Fruit fly (Drosophila melanogaster): ENCODE measurements around the gene Dnaaf5.

Gene Dnaaf5

DNA sequence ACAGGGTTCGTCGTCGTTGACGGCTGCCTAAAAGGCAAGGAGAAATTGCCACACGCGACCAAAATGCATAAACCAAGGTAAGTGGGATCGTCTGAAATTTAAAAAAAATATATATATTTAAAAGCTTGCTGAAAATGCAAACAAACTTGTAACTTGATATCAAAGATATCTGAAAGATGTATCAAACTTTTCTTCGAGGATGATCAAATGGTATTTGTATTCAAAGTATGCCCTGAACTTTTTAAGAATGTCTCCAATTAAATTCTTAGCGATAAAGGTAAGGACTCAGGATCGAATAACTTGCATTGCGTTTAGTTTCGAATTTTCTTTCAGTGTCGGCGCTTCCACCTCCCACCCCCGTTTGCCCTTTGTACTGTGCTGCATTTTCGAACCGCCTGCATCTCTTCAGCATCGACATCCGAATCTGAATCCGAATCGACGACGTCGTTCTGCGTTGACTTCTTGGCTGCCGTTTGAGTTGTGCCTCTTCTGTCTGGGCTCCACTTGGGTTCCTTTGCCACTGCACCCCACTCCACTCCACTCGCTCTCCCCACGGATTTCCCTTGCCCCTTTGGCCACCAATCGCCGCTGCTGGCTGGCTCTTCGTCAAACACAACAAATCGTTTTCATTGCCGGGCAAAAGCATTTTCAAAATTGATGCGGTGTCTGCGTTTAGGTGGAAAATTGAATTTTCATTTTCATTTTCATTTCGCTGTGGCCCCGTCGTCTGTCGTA lies 24.7 kb upstream of the Dnaaf5 start (continued):
- TF ChIP-seq CG3847 (GFP tag; IDR thresholded peaks at IDR 0.05), result no peak
- TF ChIP-seq Pdp1 (GFP tag; optimal IDR thresholded peaks at IDR 0.05), result no peak
- no peak for TF ChIP-seq D19B (GFP tag; optimal IDR thresholded peaks at IDR 0.05)
- TF ChIP-seq B-H2 (GFP tag; optimal IDR thresholded peaks at IDR 0.05), result no peak
- TF ChIP-seq zf30C (GFP tag; optimal IDR thresholded peaks at IDR 0.05), result no peak
- TF ChIP-seq gsb-n (tag; optimal IDR thresholded peaks at IDR 0.05), result peak; percentile 32
- no peak for TF ChIP-seq nerfin-2 (GFP tag; IDR thresholded peaks at IDR 0.05; ENCODE audit: partially characterized antibody)
- TF ChIP-seq nau (GFP tag; optimal IDR thresholded peaks at IDR 0.05), result no peak
- TF ChIP-seq h (optimal IDR thresholded peaks at IDR 0.05), result no peak
- no peak for TF ChIP-seq TFAM (GFP tag; optimal IDR thresholded peaks at IDR 0.05)
- TF ChIP-seq Ssrp (tag; optimal IDR thresholded peaks at IDR 0.05), result peak; percentile 43
- TF ChIP-seq CG8388 (GFP tag; optimal IDR thresholded peaks at IDR 0.05), result peak; percentile 47
- TF ChIP-seq her (GFP tag; optimal IDR thresholded peaks at IDR 0.05), result no peak
- TF ChIP-seq Elba2 (GFP tag; optimal IDR thresholded peaks at IDR 0.05), result no peak
- no peak for TF ChIP-seq GATAe (GFP tag; conservative IDR thresholded peaks at IDR 0.05)
- TF ChIP-seq ci (GFP tag; IDR thresholded peaks at IDR 0.05), result 0 out of 3 replicates have a peak, but pooled peaks have one; percentile 20
- peak; percentile 19 for TF ChIP-seq dmrt99B (tag; optimal IDR thresholded peaks at IDR 0.05)
- TF ChIP-seq dysf (GFP tag; IDR thresholded peaks at IDR 0.05), result 0 out of 3 replicates have a peak, but pooled peaks have one; percentile 13
- TF ChIP-seq CG6654 (GFP tag; optimal IDR thresholded peaks at IDR 0.05), result no peak
- no peak for TF ChIP-seq Atf6 (GFP tag; IDR thresholded peaks at IDR 0.05)
- no peak for TF ChIP-seq ind (GFP tag; optimal IDR thresholded peaks at IDR 0.05)
- TF ChIP-seq zfh2 (GFP tag; optimal IDR thresholded peaks at IDR 0.05), result no peak
- TF ChIP-seq zfh1 (GFP tag; IDR thresholded peaks at IDR 0.05), result no peak
- TF ChIP-seq Ets97D (GFP tag; optimal IDR thresholded peaks at IDR 0.05), result no peak
- no peak for TF ChIP-seq Hr39 (optimal IDR thresholded peaks at IDR 0.05)
- TF ChIP-seq D19A (tag; optimal IDR thresholded peaks at IDR 0.05), result peak; percentile 25
- TF ChIP-seq maf-S (GFP tag; optimal IDR thresholded peaks at IDR 0.05), result no peak
- no peak for TF ChIP-seq Sin3A (optimal IDR thresholded peaks at IDR 0.05)
- TF ChIP-seq ATbp (GFP tag; optimal IDR thresholded peaks at IDR 0.05), result peak; percentile 48
- no peak for TF ChIP-seq CG9932 (GFP tag; IDR thresholded peaks at IDR 0.05)
- no peak for TF ChIP-seq kay (GFP tag; optimal IDR thresholded peaks at IDR 0.05)
- peak; percentile 48 for TF ChIP-seq Ets65A (GFP tag)
- TF ChIP-seq D (optimal IDR thresholded peaks at IDR 0.05), result no peak
- peak; percentile 74 for TF ChIP-seq D (GFP tag; optimal IDR thresholded peaks at IDR 0.05)
- no peak for TF ChIP-seq tna (GFP tag; IDR thresholded peaks at IDR 0.05; ENCODE audit: partially characterized antibody)
- no peak for TF ChIP-seq NFAT (GFP tag; IDR thresholded peaks at IDR 0.05)
- no peak for TF ChIP-seq CG6854 (GFP tag; optimal IDR thresholded peaks at IDR 0.05)
- TF ChIP-seq CrebB (tag; optimal IDR thresholded peaks at IDR 0.05), result no peak
- no peak for TF ChIP-seq pho (GFP tag; optimal IDR thresholded peaks at IDR 0.05)
- TF ChIP-seq Dip2 (GFP tag; IDR thresholded peaks at IDR 0.05), result no peak
- TF ChIP-seq Hsf (GFP tag; optimal IDR thresholded peaks at IDR 0.05), result no peak
- TF ChIP-seq CG32767 (GFP tag; IDR thresholded peaks at IDR 0.05), result no peak
- TF ChIP-seq zen (tag; optimal IDR thresholded peaks at IDR 0.05), result no peak
- no peak for TF ChIP-seq vnd (GFP tag; IDR thresholded peaks at IDR 0.05; ENCODE audit: partially characterized antibody)
- TF ChIP-seq CG31224 (GFP tag; IDR thresholded peaks at IDR 0.05), result no peak
- TF ChIP-seq CG11398 (GFP tag; optimal IDR thresholded peaks at IDR 0.05), result no peak
- TF ChIP-seq CG8478 (optimal IDR thresholded peaks at IDR 0.05), result no peak
- no peak for TF ChIP-seq lbe (GFP tag; optimal IDR thresholded peaks at IDR 0.05)
- no peak for TF ChIP-seq schlank (tag; optimal IDR thresholded peaks at IDR 0.05)
- TF ChIP-seq ranshi (GFP tag; IDR thresholded peaks at IDR 0.05), result no peak
- TF ChIP-seq fd96Cb (tag; optimal IDR thresholded peaks at IDR 0.05), result peak; percentile 56
- TF ChIP-seq CG12769 (tag; optimal IDR thresholded peaks at IDR 0.05), result no peak
